Worm (Caenorhabditis elegans): ENCODE results near the gene Y47D7A.7.

- TF ChIP-seq him-1 (tag; optimal IDR thresholded peaks at IDR 0.05) = no peak
- TF ChIP-seq W03F9.2 (tag; optimal IDR thresholded peaks at IDR 0.05) = no peak
Measured at ce11 chrV:4428202-4428601, 8.5 kb upstream of the Y47D7A.7 start, which contains the start of gene Y47D7A.11.
